Worm (Caenorhabditis elegans) whole organism, young adult: ENCODE results near the gene ace-4.

Source experiments
- C17E4.6 ChIP-seq: fragments of 200-800 bp; sonication (Bioruptor generic); IDR thresholded peaks from 2 replicates; pipeline ENCODE4 v1.3.6; 2022; ENCODE audit warnings: missing genetic modification reagents, missing genetic modification characterization, missing compliant biosample characterization
- D2030.7 ChIP-seq: fragments of 200-800 bp; sonication (Bioruptor generic); IDR thresholded peaks from 2 replicates; pipeline ENCODE4 v1.3.6; 2022; ENCODE audit warnings: missing genetic modification reagents, missing genetic modification characterization, missing compliant biosample characterization
- F10E7.11 ChIP-seq: sonication (generic microtip); optimal IDR thresholded peaks from 2 replicates; lab custom pipeline; 2017; ENCODE audit warnings: mild to moderate bottlenecking, missing genetic modification characterization, moderate library complexity, missing compliant biosample characterization
- F49E8.2 ChIP-seq: sonication (generic microtip); optimal IDR thresholded peaks from 3 replicates; lab custom pipeline; 2017; ENCODE audit warnings: missing genetic modification characterization, mild to moderate bottlenecking, missing compliant biosample characterization, antibody characterized with exemption, moderate library complexity; ENCODE audit not compliant: insufficient read depth
- F57A8.1 ChIP-seq: fragments of 200-800 bp; sonication (Bioruptor generic); optimal IDR thresholded peaks from 2 replicates; lab custom pipeline; 2018; ENCODE audit warnings: mild to moderate bottlenecking, missing genetic modification characterization, moderate library complexity, missing compliant biosample characterization
- F57C9.4 ChIP-seq: sonication (generic microtip); optimal IDR thresholded peaks from 2 replicates; lab custom pipeline; 2017; ENCODE audit warnings: mild to moderate bottlenecking, missing genetic modification characterization, missing compliant biosample characterization
- K11D2.4 ChIP-seq: fragments of 200-800 bp; sonication (Bioruptor generic); IDR thresholded peaks from 2 replicates; pipeline ENCODE4 v1.3.6; 2022; ENCODE audit warnings: missing genetic modification reagents, missing genetic modification characterization, missing compliant biosample characterization
- T26A5.8 ChIP-seq: sonication (generic microtip); optimal IDR thresholded peaks from 2 replicates; lab custom pipeline; 2016; ENCODE audit warnings: missing genetic modification characterization, missing compliant biosample characterization
- Y53F4B.3 ChIP-seq: fragments of 200-800 bp; sonication (Bioruptor generic); IDR thresholded peaks from 2 replicates; pipeline ENCODE4 v1.3.6; 2022; ENCODE audit warnings: missing genetic modification reagents, missing genetic modification characterization, missing compliant biosample characterization
- Y56A3A.18 ChIP-seq: fragments of 200-800 bp; sonication (Bioruptor generic); IDR thresholded peaks from 2 replicates; pipeline ENCODE4 v1.3.6; 2022; ENCODE audit warnings: missing genetic modification reagents, missing genetic modification characterization, missing compliant biosample characterization
- ZK185.1 ChIP-seq: sonication (generic microtip); optimal IDR thresholded peaks from 2 replicates; lab custom pipeline; 2016; ENCODE audit warnings: mild to moderate bottlenecking, missing genetic modification characterization, missing compliant biosample characterization; ENCODE audit not compliant: poor library complexity, severe bottlenecking
- ama-1 ChIP-seq, 3 experiments: fragments of 150-350 bp in 1 of 3; sonication (generic microtip) in 2 of 3; optimal IDR thresholded peaks; 2 replicates each; lab custom pipeline; 2014 to 2018; ENCODE audit warnings: missing biosample characterization in 2 of 3, missing genetic modification characterization in 2 of 3, missing genetic modification reagents in 2 of 3
- aptf-3 ChIP-seq: fragments of 200-800 bp; sonication (Bioruptor generic); IDR thresholded peaks from 2 replicates; pipeline ENCODE4 v1.3.6; 2022; ENCODE audit warnings: missing genetic modification characterization, missing compliant biosample characterization
- attf-3 ChIP-seq: fragments of 200-800 bp; sonication (Bioruptor generic); conservative IDR thresholded peaks from 2 replicates; pipeline ENCODE4 v1.3.6; 2022; ENCODE audit warnings: missing genetic modification reagents, missing genetic modification characterization, missing compliant biosample characterization
- attf-6 ChIP-seq: fragments of 200-800 bp; sonication (Bioruptor generic); IDR thresholded peaks from 2 replicates; pipeline ENCODE4 v1.3.6; 2022; ENCODE audit warnings: missing genetic modification reagents, missing genetic modification characterization, missing compliant biosample characterization
- cebp-2 ChIP-seq: fragments of 200-800 bp; sonication (Bioruptor generic); IDR thresholded peaks from 2 replicates; pipeline ENCODE4 v1.3.6; 2022; ENCODE audit warnings: missing genetic modification characterization, missing compliant biosample characterization
- ceh-79 ChIP-seq: sonication (generic microtip); optimal IDR thresholded peaks from 2 replicates; lab custom pipeline; 2017; ENCODE audit warnings: mild to moderate bottlenecking, missing genetic modification characterization, missing compliant biosample characterization
- chd-7 ChIP-seq: sonication (generic microtip); optimal IDR thresholded peaks from 2 replicates; lab custom pipeline; 2016; ENCODE audit warnings: mild to moderate bottlenecking, missing genetic modification characterization, moderate library complexity, missing compliant biosample characterization
- dox-1 ChIP-seq: fragments of 200-800 bp; sonication (Bioruptor generic); IDR thresholded peaks from 2 replicates; pipeline ENCODE4 v1.3.6; 2022; ENCODE audit warnings: missing genetic modification reagents, missing genetic modification characterization, missing compliant biosample characterization
- efl-1 ChIP-seq: fragments of 150-350 bp; optimal IDR thresholded peaks from 2 replicates; lab custom pipeline; 2014; ENCODE audit warnings: missing biosample characterization, missing genetic modification reagents, missing genetic modification characterization
- egl-18 ChIP-seq: fragments of 200-800 bp; sonication (Bioruptor generic); IDR thresholded peaks from 2 replicates; pipeline ENCODE4 v1.3.6; 2022; ENCODE audit warnings: missing genetic modification reagents, missing genetic modification characterization, missing compliant biosample characterization
- egrh-3 ChIP-seq: fragments of 200-800 bp; sonication (Bioruptor generic); IDR thresholded peaks from 2 replicates; pipeline ENCODE4 v1.3.6; 2022; ENCODE audit warnings: missing genetic modification reagents, missing genetic modification characterization, missing compliant biosample characterization
- hlh-12 ChIP-seq: sonication (generic microtip); optimal IDR thresholded peaks from 2 replicates; lab custom pipeline; 2016; ENCODE audit warnings: missing genetic modification characterization, missing compliant biosample characterization
- hmg-1.2 ChIP-seq: fragments of 200-800 bp; sonication (Bioruptor generic); IDR thresholded peaks from 2 replicates; pipeline ENCODE4 v1.3.6; 2022; ENCODE audit warnings: missing genetic modification reagents, missing genetic modification characterization, missing compliant biosample characterization
- hrde-1 ChIP-seq: sonication (generic microtip); optimal IDR thresholded peaks from 2 replicates; lab custom pipeline; 2016; ENCODE audit warnings: missing genetic modification characterization, mild to moderate bottlenecking, missing compliant biosample characterization, moderate library complexity, missing genotype, missing genetic modification reagents, borderline replicate concordance
- hsf-1 ChIP-seq: fragments of 200-800 bp; sonication (Bioruptor generic); IDR thresholded peaks from 2 replicates; pipeline ENCODE4 v1.3.6; 2022; ENCODE audit warnings: missing genetic modification reagents, missing genetic modification characterization, missing compliant biosample characterization
- let-607 ChIP-seq, 2 experiments: fragments of 200-800 bp in 1 of 2; sonication (Bioruptor generic) in 1 of 2; sonication (generic microtip) in 1 of 2; optimal IDR thresholded peaks; 2 replicates each; lab custom pipeline; 2016 to 2018; ENCODE audit warnings: mild to moderate bottlenecking in 2 of 2, missing compliant biosample characterization in 2 of 2, missing genetic modification characterization in 2 of 2, moderate library complexity in 2 of 2, missing genotype in 1 of 2
- lin-26 ChIP-seq: fragments of 200-800 bp; sonication (Bioruptor generic); IDR thresholded peaks from 2 replicates; pipeline ENCODE4 v1.3.6; 2022; ENCODE audit warnings: missing genetic modification reagents, missing genetic modification characterization, missing compliant biosample characterization
- lin-40 ChIP-seq: sonication (generic microtip); optimal IDR thresholded peaks from 2 replicates; lab custom pipeline; 2016; ENCODE audit warnings: missing genetic modification characterization, mild to moderate bottlenecking, missing compliant biosample characterization, missing genotype, missing genetic modification reagents
- lir-1 ChIP-seq: fragments of 200-800 bp; sonication (Bioruptor generic); conservative IDR thresholded peaks from 2 replicates; pipeline ENCODE4 v1.3.6; 2022; ENCODE audit warnings: missing genetic modification reagents, missing genetic modification characterization, missing compliant biosample characterization
- madf-10 ChIP-seq: sonication (generic microtip); optimal IDR thresholded peaks from 2 replicates; lab custom pipeline; 2016; ENCODE audit warnings: mild to moderate bottlenecking, missing genetic modification characterization, missing compliant biosample characterization
- mcd-1 ChIP-seq: fragments of 200-800 bp; sonication (Bioruptor generic); IDR thresholded peaks from 2 replicates; pipeline ENCODE4 v1.3.6; 2022; ENCODE audit warnings: missing genetic modification reagents, missing genetic modification characterization, missing compliant biosample characterization
- mel-28 ChIP-seq: sonication (generic microtip); optimal IDR thresholded peaks from 2 replicates; lab custom pipeline; 2016; ENCODE audit warnings: borderline replicate concordance, mild to moderate bottlenecking, missing genetic modification characterization, missing compliant biosample characterization
- mxl-1 ChIP-seq: sonication (generic microtip); optimal IDR thresholded peaks from 2 replicates; lab custom pipeline; 2016; ENCODE audit warnings: missing genetic modification characterization, missing compliant biosample characterization
- nhr-80 ChIP-seq: sonication (generic microtip); optimal IDR thresholded peaks from 2 replicates; lab custom pipeline; 2016; ENCODE audit warnings: missing genetic modification characterization, missing compliant biosample characterization
- nhr-90 ChIP-seq: sonication (generic microtip); optimal IDR thresholded peaks from 2 replicates; lab custom pipeline; 2016; ENCODE audit warnings: missing genotype, mild to moderate bottlenecking, missing genetic modification characterization, missing compliant biosample characterization
- pbrm-1 ChIP-seq: fragments of 200-800 bp; sonication (Bioruptor generic); IDR thresholded peaks from 2 replicates; pipeline ENCODE4 v1.3.6; 2022; ENCODE audit warnings: missing genetic modification reagents, missing genetic modification characterization, missing compliant biosample characterization
- sea-2 ChIP-seq: fragments of 200-800 bp; sonication (Bioruptor generic); IDR thresholded peaks from 2 replicates; pipeline ENCODE4 v1.3.6; 2022; ENCODE audit warnings: missing genetic modification characterization, missing compliant biosample characterization
- snpc-3.4 ChIP-seq: sonication (generic microtip); optimal IDR thresholded peaks from 2 replicates; lab custom pipeline; 2017; ENCODE audit warnings: missing genetic modification characterization, mild to moderate bottlenecking, missing compliant biosample characterization, antibody characterized with exemption, moderate library complexity, missing genotype, missing genetic modification reagents
- tbx-9 ChIP-seq: sonication (generic microtip); optimal IDR thresholded peaks from 2 replicates; lab custom pipeline; 2016; ENCODE audit warnings: borderline replicate concordance, missing genetic modification characterization, inconsistent platforms, missing compliant biosample characterization
- unc-62 ChIP-seq: fragments of 150-350 bp; optimal IDR thresholded peaks from 2 replicates; lab custom pipeline; 2014; ENCODE audit warnings: missing biosample characterization, missing genetic modification reagents, missing genetic modification characterization
- ztf-18 ChIP-seq: sonication (generic microtip); optimal IDR thresholded peaks from 2 replicates; lab custom pipeline; 2016; ENCODE audit warnings: missing genotype, mild to moderate bottlenecking, missing genetic modification characterization, missing compliant biosample characterization
- ztf-22 ChIP-seq: fragments of 200-800 bp; sonication (Bioruptor generic); optimal IDR thresholded peaks from 2 replicates; lab custom pipeline; 2018; ENCODE audit warnings: mild to moderate bottlenecking, missing genetic modification characterization, moderate library complexity, missing compliant biosample characterization
- ztf-26 ChIP-seq: sonication (generic microtip); optimal IDR thresholded peaks from 2 replicates; lab custom pipeline; 2017; ENCODE audit warnings: missing genetic modification characterization, missing compliant biosample characterization
- ztf-28 ChIP-seq: fragments of 200-800 bp; sonication (Bioruptor generic); IDR thresholded peaks from 2 replicates; pipeline ENCODE4 v1.3.6; 2022; ENCODE audit warnings: missing genetic modification reagents, missing genetic modification characterization, missing compliant biosample characterization

ace-4 gene

DNA sequence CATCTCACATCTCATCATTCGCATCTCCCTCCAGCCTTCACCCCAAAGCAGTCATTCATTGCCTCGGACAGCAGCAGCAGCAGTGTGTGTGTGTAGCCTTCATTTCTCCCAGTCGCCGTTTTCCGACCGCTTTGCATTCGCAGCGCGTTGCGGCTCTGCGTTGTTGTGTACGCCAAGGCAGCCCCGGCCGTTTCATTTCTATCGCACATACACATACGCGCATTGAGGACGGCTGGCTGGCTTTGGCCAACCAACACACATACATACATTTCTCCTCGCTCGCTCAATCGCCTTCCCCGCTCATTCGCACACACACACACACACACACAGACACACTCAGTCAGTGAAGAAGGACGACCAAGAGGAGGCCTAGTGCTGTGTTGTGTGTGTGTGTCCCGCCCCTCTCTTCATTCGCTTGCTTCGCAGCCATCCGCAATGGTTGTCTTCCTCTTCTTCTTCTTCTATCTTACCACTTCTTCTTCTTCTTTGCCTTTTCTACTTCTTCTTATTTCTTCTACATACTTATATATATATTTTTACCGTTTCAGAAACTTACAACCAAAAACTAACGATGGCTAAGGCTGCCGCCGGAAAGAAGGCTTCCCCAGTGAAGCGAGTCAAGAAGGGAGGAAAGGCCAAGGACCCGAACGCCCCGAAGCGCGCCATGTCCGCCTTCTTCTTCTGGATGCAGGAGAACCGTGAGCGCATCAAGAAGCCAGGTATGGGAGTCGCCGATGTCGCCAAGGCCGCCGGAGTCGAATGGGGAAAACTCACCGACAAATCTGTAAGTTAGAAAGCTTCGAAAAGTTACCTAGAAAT lies 52.5 kb downstream of the ace-4 start, which contains the start of gene hmg-1.1 (continued):
- TF ChIP-seq K11D2.4 (peak; percentile 19; the same call in 1 of the 2 replicates), nhr-90 (tag; lab: Kevin White, UChicago) (peak; percentile 52), madf-10 (tag; lab: Kevin White, UChicago) (peak; percentile 67), attf-3 (no peak), egrh-3 (peak; percentile 22; the same call in 1 of the 2 replicates), dox-1 (GFP tag; lab: Robert Waterston, UW) (peak; percentile 88), egl-18 (GFP tag; lab: Robert Waterston, UW) (no peak), C17E4.6 (GFP tag; lab: Robert Waterston, UW) (peak; percentile 13; the same call in 1 of the 2 replicates), ceh-79 (tag; lab: Kevin White, UChicago) (no peak), unc-62 (GFP tag; lab: Kevin White, UChicago) (no peak), mel-28 (tag; lab: Kevin White, UChicago) (no peak), lin-26 (GFP tag; lab: Robert Waterston, UW) (peak; percentile 56; the same call in 1 of the 2 replicates), ama-1 (optimal IDR thresholded peaks at IDR 0.05; lab: Kevin White, UChicago) (no peak), ama-1 (GFP tag; optimal IDR thresholded peaks at IDR 0.05; lab: Kevin White, UChicago) (no peak), ztf-28 (no peak), Y56A3A.18 (GFP tag; lab: Robert Waterston, UW) (no peak), aptf-3 (GFP tag; lab: Robert Waterston, UW) (no peak), hsf-1 (GFP tag; lab: Robert Waterston, UW) (0 out of 2 replicates have a peak, but pooled peaks have one; percentile 7), F10E7.11 (tag; lab: Kevin White, UChicago) (no peak), Y53F4B.3 (GFP tag; lab: Robert Waterston, UW) (no peak), efl-1 (GFP tag; lab: Kevin White, UChicago) (no peak), nhr-80 (tag; lab: Kevin White, UChicago) (peak; percentile 93), cebp-2 (GFP tag; lab: Robert Waterston, UW) (peak; percentile 83; the same call in 1 of the 2 replicates), T26A5.8 (tag; lab: Kevin White, UChicago) (no peak), let-607 (tag; optimal IDR thresholded peaks at IDR 0.05; lab: Kevin White, UChicago) (peak; percentile 80 to 95), pbrm-1 (GFP tag; lab: Robert Waterston, UW) (peak; percentile 14; the same call in 1 of the 2 replicates), hrde-1 (tag; lab: Kevin White, UChicago) (no peak), hmg-1.2 (GFP tag; lab: Robert Waterston, UW) (peak; percentile 57; the same call in 1 of the 2 replicates), F49E8.2 (no peak), chd-7 (tag; lab: Kevin White, UChicago) (peak; percentile 70), lir-1 (GFP tag; lab: Robert Waterston, UW) (no peak; the same call in 1 of the 2 replicates), ztf-18 (tag; lab: Kevin White, UChicago) (peak; percentile 82), ztf-26 (no peak), lin-40 (tag; lab: Kevin White, UChicago) (peak; percentile 65)

DNA sequence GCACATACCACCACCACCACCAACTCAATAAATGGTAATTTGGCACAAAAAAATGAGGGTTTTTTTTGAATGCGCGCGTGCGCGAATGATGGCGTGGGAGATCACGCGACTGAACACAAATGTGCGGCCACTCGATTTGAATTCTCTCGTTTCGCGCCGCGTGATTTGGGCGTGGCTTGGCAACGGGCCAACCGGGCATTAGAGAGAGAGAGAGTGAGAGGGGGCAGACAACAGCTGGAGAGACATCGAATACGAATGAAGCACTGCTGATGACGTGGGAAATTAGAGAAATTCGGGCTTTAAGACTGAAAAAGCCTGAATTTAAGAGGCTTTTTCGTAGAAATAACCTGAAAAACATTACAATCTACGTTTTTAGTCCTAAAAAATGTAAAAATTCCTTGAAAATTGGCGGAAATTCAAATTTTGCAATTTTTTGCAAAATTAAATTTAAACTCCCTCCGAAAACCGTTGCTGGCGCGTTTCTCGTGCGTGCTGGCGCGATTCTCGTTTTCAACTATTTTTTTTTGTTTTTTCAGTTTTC lies 53.6 kb downstream of the ace-4 start:
- TF ChIP-seq nhr-90 (tag; lab: Kevin White, UChicago): peak; percentile 90
- TF ChIP-seq ZK185.1: peak; percentile 78
- TF ChIP-seq snpc-3.4 (tag; lab: Kevin White, UChicago): peak; percentile 5
- TF ChIP-seq D2030.7 (GFP tag; lab: Robert Waterston, UW): peak; percentile 77
- peak; percentile 88 for TF ChIP-seq mcd-1 (GFP tag; lab: Robert Waterston, UW)
- 0 out of 2 replicates have a peak, but pooled peaks have one; percentile 67 for TF ChIP-seq sea-2 (GFP tag; lab: Robert Waterston, UW)
- peak; percentile 88 for TF ChIP-seq ztf-22
- peak; percentile 71 for TF ChIP-seq mxl-1 (tag; lab: Kevin White, UChicago)
- TF ChIP-seq F57A8.1: no peak
- TF ChIP-seq F57C9.4 (tag; lab: Kevin White, UChicago): peak; percentile 85
- TF ChIP-seq hsf-1 (GFP tag; lab: Robert Waterston, UW): peak; percentile 77
- TF ChIP-seq hlh-12 (tag; lab: Kevin White, UChicago): no peak
- TF ChIP-seq T26A5.8 (tag; lab: Kevin White, UChicago): peak; percentile 55
- 0 out of 2 replicates have a peak, but pooled peaks have one; percentile 58 for TF ChIP-seq attf-6 (GFP tag; lab: Robert Waterston, UW)
- no peak for TF ChIP-seq tbx-9 (tag; lab: Kevin White, UChicago)
- peak; percentile 81 for TF ChIP-seq hrde-1 (tag; lab: Kevin White, UChicago)
- TF ChIP-seq dox-1 (GFP tag; lab: Robert Waterston, UW): peak; percentile 96
